Worm (Caenorhabditis elegans): ENCODE results near the gene C26B9.3.

ce11 chrX:5370605-5371004 is 32.5 kb downstream of the C26B9.3 start:
- no peak for TF ChIP-seq him-1 (tag; optimal IDR thresholded peaks at IDR 0.05)
- TF ChIP-seq W03F9.2 (tag; optimal IDR thresholded peaks at IDR 0.05), result no peak
